Fruit fly (Drosophila melanogaster) whole organism, embryonic: ENCODE results near the gene ea.

ENCODE experiments used
- CG10321 ChIP-seq: fragments of 200-800 bp; sonication (Bioruptor generic); IDR thresholded peaks from 2 replicates; pipeline ENCODE4 v1.3.6; 2022; ENCODE audit warnings: missing biosample characterization, missing genetic modification characterization
- CG12744 ChIP-seq: fragments of 200-800 bp; sonication (Bioruptor generic); optimal IDR thresholded peaks from 2 replicates; lab custom pipeline; 2016; ENCODE audit warnings: missing biosample characterization, missing genetic modification characterization
- CG12942 ChIP-seq: fragments of 200-800 bp; sonication (Bioruptor generic); optimal IDR thresholded peaks from 3 replicates; lab custom pipeline; 2016; ENCODE audit warnings: missing biosample characterization, missing genetic modification characterization
- CG13424 ChIP-seq: fragments of 200-800 bp; sonication (Bioruptor generic); optimal IDR thresholded peaks from 2 replicates; lab custom pipeline; 2019; ENCODE audit warnings: missing biosample characterization, mild to moderate bottlenecking, missing genetic modification characterization, moderate library complexity
- CG14014 ChIP-seq: fragments of 200-800 bp; sonication (Bioruptor generic); IDR thresholded peaks from 2 replicates; pipeline ENCODE4 v1.3.6; 2022; ENCODE audit warnings: missing biosample characterization, missing genetic modification characterization
- CG1832 ChIP-seq: fragments of 200-800 bp; sonication (Bioruptor generic); optimal IDR thresholded peaks from 2 replicates; lab custom pipeline; 2017; ENCODE audit warnings: missing biosample characterization, mild to moderate bottlenecking, missing genetic modification characterization, inconsistent platforms
- CG18599 ChIP-seq: fragments of 200-800 bp; sonication (Bioruptor generic); optimal IDR thresholded peaks from 3 replicates; lab custom pipeline; 2017; ENCODE audit warnings: missing biosample characterization, missing genetic modification characterization, mild to moderate bottlenecking, moderate library complexity, missing genetic modification reagents
- CG30020 ChIP-seq: fragments of 200-800 bp; optimal IDR thresholded peaks from 2 replicates; lab custom pipeline; 2019; ENCODE audit warnings: missing biosample characterization, mild to moderate bottlenecking, missing genetic modification characterization, moderate library complexity
- CG3163 ChIP-seq: fragments of 200-800 bp; sonication (Bioruptor generic); optimal IDR thresholded peaks from 3 replicates; lab custom pipeline; 2016; ENCODE audit warnings: missing biosample characterization, missing genetic modification characterization
- CG5180 ChIP-seq: fragments of 200-800 bp; sonication (Bioruptor generic); optimal IDR thresholded peaks from 3 replicates; lab custom pipeline; 2017; ENCODE audit warnings: missing biosample characterization, missing genetic modification characterization, mild to moderate bottlenecking, moderate library complexity, missing genetic modification reagents
- CG6791 ChIP-seq: fragments of 200-800 bp; sonication (Bioruptor generic); IDR thresholded peaks from 3 replicates; pipeline ENCODE4 v1.3.6; 2022; ENCODE audit warnings: missing biosample characterization, missing genetic modification characterization; ENCODE audit not compliant: partially characterized antibody
- CG7786 ChIP-seq: fragments of 200-800 bp; sonication (Bioruptor generic); optimal IDR thresholded peaks from 2 replicates; lab custom pipeline; 2016; ENCODE audit warnings: missing biosample characterization, missing genetic modification characterization
- CG7839 ChIP-seq: fragments of 200-800 bp; sonication (Bioruptor generic); optimal IDR thresholded peaks from 3 replicates; lab custom pipeline; 2018; ENCODE audit warnings: missing biosample characterization, mild to moderate bottlenecking, missing genetic modification characterization, moderate library complexity
- CG8281 ChIP-seq: fragments of 200-800 bp; sonication (Bioruptor generic); optimal IDR thresholded peaks from 2 replicates; lab custom pipeline; 2018; ENCODE audit warnings: missing biosample characterization, mild to moderate bottlenecking, missing genetic modification characterization, moderate library complexity
- CG8478 ChIP-seq: fragments of >200 bp; optimal IDR thresholded peaks from 2 replicates; lab custom pipeline; 2018
- CHES-1-like ChIP-seq: fragments of 200-800 bp; sonication (Bioruptor generic); optimal IDR thresholded peaks from 2 replicates; lab custom pipeline; 2016; ENCODE audit warnings: missing biosample characterization, missing genetic modification characterization
- Dfd ChIP-seq, 2 experiments: fragments of >200 bp; optimal IDR thresholded peaks; 2 replicates each; lab custom pipeline; 2017; ENCODE audit warnings: missing biosample characterization in 2 of 2, missing genetic modification characterization in 2 of 2
- E2f1 ChIP-seq: fragments of 200-800 bp; sonication (Bioruptor generic); IDR thresholded peaks from 2 replicates; pipeline ENCODE4 v1.3.6; 2022; ENCODE audit warnings: missing biosample characterization, missing genetic modification characterization
- HLH4C ChIP-seq: fragments of 200-800 bp; sonication (Bioruptor generic); IDR thresholded peaks from 3 replicates; pipeline ENCODE4 v1.3.6; 2022; ENCODE audit warnings: missing biosample characterization, missing genetic modification characterization; ENCODE audit not compliant: partially characterized antibody
- Hand ChIP-seq: fragments of 200-800 bp; sonication (Bioruptor generic); optimal IDR thresholded peaks from 2 replicates; lab custom pipeline; 2017; ENCODE audit warnings: mild to moderate bottlenecking, missing biosample characterization, missing genetic modification reagents, missing genetic modification characterization
- HmgZ ChIP-seq: fragments of 200-800 bp; sonication (Bioruptor generic); optimal IDR thresholded peaks from 2 replicates; lab custom pipeline; 2018; ENCODE audit warnings: missing biosample characterization, mild to moderate bottlenecking, missing genetic modification characterization
- Mrtf ChIP-seq: fragments of 200-800 bp; sonication (Bioruptor generic); IDR thresholded peaks from 3 replicates; pipeline ENCODE4 v1.3.6; 2022; ENCODE audit warnings: missing biosample characterization, missing genetic modification characterization
- Neu2 ChIP-seq: fragments of 200-800 bp; sonication (Bioruptor generic); optimal IDR thresholded peaks from 3 replicates; lab custom pipeline; 2016; ENCODE audit warnings: missing biosample characterization, missing genetic modification characterization, borderline replicate concordance
- Trl ChIP-seq, 3 experiments: fragments of >200 bp in 2 of 3; fragments of 200-800 bp in 1 of 3; sonication (Bioruptor generic) in 1 of 3; optimal IDR thresholded peaks; 2 replicates in 1 of 3; 3 replicates in 2 of 3; lab custom pipeline; 2016 to 2017; ENCODE audit warnings: missing biosample characterization in 1 of 3, missing genetic modification characterization in 1 of 3
- cas ChIP-seq: fragments of 200-800 bp; sonication (Bioruptor generic); IDR thresholded peaks from 2 replicates; pipeline ENCODE4 v1.3.6; 2022; ENCODE audit warnings: missing biosample characterization, missing genetic modification characterization
- caup ChIP-seq: fragments of 200-800 bp; sonication (Bioruptor generic); optimal IDR thresholded peaks from 3 replicates; lab custom pipeline; 2017; ENCODE audit warnings: missing biosample characterization, mild to moderate bottlenecking, missing genetic modification characterization, moderate library complexity; ENCODE audit not compliant: severe bottlenecking
- chif ChIP-seq, 2 experiments: fragments of 200-800 bp; sonication (Bioruptor generic); optimal IDR thresholded peaks; 3 replicates each; lab custom pipeline; 2016; ENCODE audit warnings: missing biosample characterization in 2 of 2, missing genetic modification characterization in 2 of 2
- chinmo ChIP-seq: fragments of 200-800 bp; sonication (Bioruptor generic); IDR thresholded peaks from 4 replicates; pipeline ENCODE4 v1.3.6; 2022; ENCODE audit warnings: missing biosample characterization, missing genetic modification characterization; ENCODE audit not compliant: partially characterized antibody
- dmrt99B ChIP-seq: fragments of 200-800 bp; sonication (Bioruptor generic); optimal IDR thresholded peaks from 2 replicates; lab custom pipeline; 2018; ENCODE audit warnings: missing biosample characterization, mild to moderate bottlenecking, missing genetic modification characterization, moderate library complexity
- dpn ChIP-seq, 2 experiments: fragments of 200-800 bp; sonication (Bioruptor generic); optimal IDR thresholded peaks; 3 replicates each; lab custom pipeline; 2016; ENCODE audit warnings: missing biosample characterization in 2 of 2, missing genetic modification characterization in 2 of 2
- ewg ChIP-seq: fragments of 200-800 bp; sonication (Bioruptor generic); optimal IDR thresholded peaks from 3 replicates; lab custom pipeline; 2017; ENCODE audit warnings: mild to moderate bottlenecking, missing biosample characterization, missing genetic modification reagents, missing genetic modification characterization
- grn ChIP-seq: fragments of 200-800 bp; sonication (Bioruptor generic); optimal IDR thresholded peaks from 3 replicates; lab custom pipeline; 2017; ENCODE audit warnings: missing biosample characterization, missing genetic modification characterization
- jumu ChIP-seq: fragments of 200-800 bp; sonication (Bioruptor generic); optimal IDR thresholded peaks from 3 replicates; lab custom pipeline; 2016; ENCODE audit warnings: missing biosample characterization, missing genetic modification characterization
- ken ChIP-seq: fragments of 200-800 bp; sonication (Bioruptor generic); IDR thresholded peaks from 3 replicates; pipeline ENCODE4 v1.3.6; 2022; ENCODE audit warnings: missing biosample characterization, missing genetic modification characterization
- kni ChIP-seq: fragments of 200-800 bp; sonication (Bioruptor generic); optimal IDR thresholded peaks from 3 replicates; lab custom pipeline; 2017; ENCODE audit warnings: mild to moderate bottlenecking, missing biosample characterization, missing genetic modification reagents, missing genetic modification characterization
- knrl ChIP-seq: fragments of 200-800 bp; sonication (Bioruptor generic); IDR thresholded peaks from 3 replicates; pipeline ENCODE4 v1.3.6; 2022; ENCODE audit warnings: missing biosample characterization, missing genetic modification characterization; ENCODE audit not compliant: partially characterized antibody
- mld ChIP-seq: fragments of 200-800 bp; sonication (Bioruptor generic); IDR thresholded peaks from 3 replicates; pipeline ENCODE4 v1.3.6; 2022; ENCODE audit warnings: missing biosample characterization, missing genetic modification characterization; ENCODE audit not compliant: partially characterized antibody
- nerfin-1 ChIP-seq: fragments of 200-800 bp; sonication (Bioruptor generic); optimal IDR thresholded peaks from 3 replicates; lab custom pipeline; 2019; ENCODE audit warnings: missing biosample characterization, mild to moderate bottlenecking, missing genetic modification characterization, moderate library complexity
- oc ChIP-seq: fragments of 200-800 bp; sonication (Bioruptor generic); optimal IDR thresholded peaks from 2 replicates; lab custom pipeline; 2018; ENCODE audit warnings: missing biosample characterization, mild to moderate bottlenecking, missing genetic modification characterization, moderate library complexity
- onecut ChIP-seq: fragments of 200-800 bp; sonication (Bioruptor generic); IDR thresholded peaks from 2 replicates; pipeline ENCODE4 v1.3.6; 2022; ENCODE audit warnings: missing biosample characterization, missing genetic modification characterization
- peb ChIP-seq: fragments of 200-800 bp; sonication (Bioruptor generic); IDR thresholded peaks from 2 replicates; pipeline ENCODE4 v1.3.6; 2022; ENCODE audit warnings: missing biosample characterization, missing genetic modification characterization
- pita ChIP-seq: fragments of 200-800 bp; sonication (Bioruptor generic); optimal IDR thresholded peaks from 2 replicates; lab custom pipeline; 2017; ENCODE audit warnings: missing biosample characterization, mild to moderate bottlenecking, missing genetic modification characterization
- pros ChIP-seq: fragments of 200-800 bp; sonication (Bioruptor generic); optimal IDR thresholded peaks from 3 replicates; lab custom pipeline; 2019; ENCODE audit warnings: missing biosample characterization, mild to moderate bottlenecking, missing genetic modification characterization, moderate library complexity
- rib ChIP-seq: fragments of 200-800 bp; sonication (Bioruptor generic); IDR thresholded peaks from 2 replicates; pipeline ENCODE4 v1.3.6; 2022; ENCODE audit warnings: missing biosample characterization, missing genetic modification characterization
- ro ChIP-seq: fragments of 200-800 bp; sonication (Bioruptor generic); IDR thresholded peaks from 2 replicates; pipeline ENCODE4 v1.3.6; 2022; ENCODE audit warnings: missing biosample characterization, missing genetic modification characterization
- salm ChIP-seq: fragments of 200-800 bp; sonication (Bioruptor generic); optimal IDR thresholded peaks from 2 replicates; lab custom pipeline; 2018; ENCODE audit warnings: missing biosample characterization, mild to moderate bottlenecking, missing genetic modification characterization
- scrt ChIP-seq: fragments of 200-800 bp; sonication (Bioruptor generic); optimal IDR thresholded peaks from 2 replicates; lab custom pipeline; 2018; ENCODE audit warnings: missing biosample characterization, mild to moderate bottlenecking, missing genetic modification characterization, moderate library complexity
- stwl ChIP-seq: fragments of 200-800 bp; sonication (Bioruptor generic); optimal IDR thresholded peaks from 3 replicates; lab custom pipeline; 2018; ENCODE audit warnings: missing biosample characterization, mild to moderate bottlenecking, missing genetic modification characterization, moderate library complexity
- unc-4 ChIP-seq: fragments of 200-800 bp; sonication (Bioruptor generic); IDR thresholded peaks from 2 replicates; pipeline ENCODE4 v1.3.6; 2022; ENCODE audit warnings: missing biosample characterization, missing genetic modification characterization; ENCODE audit not compliant: partially characterized antibody
- zf30C ChIP-seq: fragments of 200-800 bp; sonication (Bioruptor generic); optimal IDR thresholded peaks from 3 replicates; lab custom pipeline; 2018; ENCODE audit warnings: missing biosample characterization, mild to moderate bottlenecking, missing genetic modification characterization

The ea gene

dm6 chr3R:15379071-15379470, 50.5 kb downstream of the ea start:
- TF ChIP-seq chif (GFP tag; optimal IDR thresholded peaks at IDR 0.05; lab: Kevin White, UChicago) (no peak), CG3163 (GFP tag; lab: Kevin White, UChicago) (no peak), oc (tag; lab: Kevin White, UChicago) (no peak), ken (GFP tag; lab: Robert Waterston, UW) (no peak), dmrt99B (tag; lab: Kevin White, UChicago) (no peak), Trl (optimal IDR thresholded peaks at IDR 0.05; lab: Kevin White, UChicago) (peak; percentile 65 to 79), Trl (GFP tag; optimal IDR thresholded peaks at IDR 0.05; lab: Kevin White, UChicago) (no peak), CG5180 (GFP tag; lab: Kevin White, UChicago) (peak; percentile 17), Hand (GFP tag; lab: Kevin White, UChicago) (no peak), scrt (GFP tag; lab: Kevin White, UChicago) (peak; percentile 96), CG8478 (lab: Kevin White, UChicago) (peak; percentile 90), salm (tag; lab: Kevin White, UChicago) (no peak), Neu2 (GFP tag; lab: Kevin White, UChicago) (no peak), chinmo (GFP tag; lab: Robert Waterston, UW) (0 out of 4 replicates have a peak, but pooled peaks have one; percentile 58), peb (no peak), knrl (GFP tag; lab: Robert Waterston, UW) (no peak), HLH4C (GFP tag; lab: Robert Waterston, UW) (no peak), grn (GFP tag; lab: Kevin White, UChicago) (no peak), jumu (GFP tag; lab: Kevin White, UChicago) (no peak), CG8281 (no peak), CG12744 (GFP tag; lab: Kevin White, UChicago) (no peak), E2f1 (GFP tag; lab: Robert Waterston, UW) (no peak), pros (GFP tag; lab: Kevin White, UChicago) (no peak), rib (GFP tag; lab: Robert Waterston, UW) (no peak), caup (GFP tag; lab: Kevin White, UChicago) (no peak), CG14014 (GFP tag; lab: Robert Waterston, UW) (no peak), CG6791 (GFP tag; lab: Robert Waterston, UW) (peak; percentile 46; the same call in 1 of the 3 replicates), kni (peak; percentile 47), onecut (GFP tag; lab: Robert Waterston, UW) (peak; percentile 58), CG7786 (GFP tag; lab: Kevin White, UChicago) (no peak), zf30C (GFP tag; lab: Kevin White, UChicago) (no peak), nerfin-1 (peak; percentile 51), CHES-1-like (no peak), CG18599 (GFP tag; lab: Kevin White, UChicago) (no peak), dpn (GFP tag; optimal IDR thresholded peaks at IDR 0.05; lab: Kevin White, UChicago) (no peak), CG12942 (GFP tag; lab: Kevin White, UChicago) (no peak), HmgZ (no peak), CG13424 (tag; lab: Kevin White, UChicago) (no peak), pita (GFP tag; lab: Kevin White, UChicago) (no peak), Dfd (GFP tag; optimal IDR thresholded peaks at IDR 0.05; lab: Kevin White, UChicago) (no peak), unc-4 (no peak), CG1832 (GFP tag; lab: Kevin White, UChicago) (peak; percentile 69), stwl (tag; lab: Kevin White, UChicago) (peak; percentile 48), mld (GFP tag; lab: Robert Waterston, UW) (no peak), Mrtf (no peak), ro (GFP tag; lab: Robert Waterston, UW) (no peak), CG10321 (GFP tag; lab: Robert Waterston, UW) (peak; percentile 91), CG7839 (tag; lab: Kevin White, UChicago) (no peak), CG30020 (tag; lab: Kevin White, UChicago) (no peak), cas (GFP tag; lab: Robert Waterston, UW) (0 out of 2 replicates have a peak, but pooled peaks have one; percentile 25), ewg (peak; percentile 93)
